Worm (Caenorhabditis elegans): Measurements from ENCODE around the gene T20D3.6.
"Not testable (repeated sequence)": the region's sequence is repeated elsewhere in the genome, so short reads cannot be mapped to it uniquely, and the experiment has no call there.

Gene T20D3.6

ce11 chrIV:9335552-9336251, 3.4 kb downstream of the T20D3.6 start, which contains the start of the genes coa-4 and T20D3.14:
Gene coa-4 (minus strand): TSS chrIV:9335602.
Gene T20D3.14 (minus strand): TSS chrIV:9335909.
- TF ChIP-seq W03F9.2 (tag; optimal IDR thresholded peaks at IDR 0.05) (no peak), him-1 (tag; optimal IDR thresholded peaks at IDR 0.05) (no peak), dao-5 (tag; optimal IDR thresholded peaks at IDR 0.05) (no peak)

ce11 chrIV:9333007-9333406, 6.1 kb downstream of the T20D3.6 start:
- TF ChIP-seq W03F9.2 (tag; optimal IDR thresholded peaks at IDR 0.05): no peak
- no peak for TF ChIP-seq dao-5 (tag; optimal IDR thresholded peaks at IDR 0.05)
- no peak for TF ChIP-seq him-1 (tag; optimal IDR thresholded peaks at IDR 0.05)

- no peak for TF ChIP-seq him-1 (tag; optimal IDR thresholded peaks at IDR 0.05)
- no peak for TF ChIP-seq W03F9.2 (tag; optimal IDR thresholded peaks at IDR 0.05)
- TF ChIP-seq dao-5 (tag; optimal IDR thresholded peaks at IDR 0.05): no peak
Observed at ce11 chrIV:9330755-9331154, 8.3 kb downstream of the T20D3.6 start, which contains the start of gene nspg-7.1. Gene nspg-7.1 (minus strand): TSS chrIV:9330855.

ce11 chrIV:9327706-9328105, 11.4 kb downstream of the T20D3.6 start, which contains the start of gene clec-183:
Gene clec-183 (plus strand): TSS chrIV:9328006.
- TF ChIP-seq him-1 (tag; optimal IDR thresholded peaks at IDR 0.05): no peak
- no peak for TF ChIP-seq dao-5 (tag; optimal IDR thresholded peaks at IDR 0.05)

- TF ChIP-seq W03F9.2 (tag; optimal IDR thresholded peaks at IDR 0.05) (no peak), him-1 (tag; optimal IDR thresholded peaks at IDR 0.05) (no peak), dao-5 (tag; optimal IDR thresholded peaks at IDR 0.05) (no peak)
Observed at ce11 chrIV:9323989-9324506, 15.1 kb downstream of the T20D3.6 start, which contains the start of the genes nspg-11 and F49C12.15. Gene nspg-11 (minus strand): TSS chrIV:9324089. Gene F49C12.15 (plus strand): TSS chrIV:9324456.

- TF ChIP-seq him-1 (tag; optimal IDR thresholded peaks at IDR 0.05) (no peak), W03F9.2 (tag; optimal IDR thresholded peaks at IDR 0.05) (no peak), dao-5 (tag; optimal IDR thresholded peaks at IDR 0.05) (no peak)
Observed at ce11 chrIV:9322489-9322888, 16.6 kb downstream of the T20D3.6 start.

ce11 chrIV:9321039-9321851, 17.9 kb downstream of the T20D3.6 start, which contains the start of the genes F49C12.12 and vha-17:
Gene F49C12.12 (minus strand): TSS chrIV:9321089.
Gene vha-17 (plus strand): TSS chrIV:9321801.
- TF ChIP-seq him-1 (tag; optimal IDR thresholded peaks at IDR 0.05) (no peak), W03F9.2 (tag; optimal IDR thresholded peaks at IDR 0.05) (peak; percentile 28), dao-5 (tag; optimal IDR thresholded peaks at IDR 0.05) (no peak)

ce11 chrIV:9320023-9320422, 19.1 kb downstream of the T20D3.6 start:
- TF ChIP-seq W03F9.2 (tag; optimal IDR thresholded peaks at IDR 0.05) (no peak), him-1 (tag; optimal IDR thresholded peaks at IDR 0.05) (no peak), dao-5 (tag; optimal IDR thresholded peaks at IDR 0.05) (no peak)

ce11 chrIV:9319080-9319479, 20.0 kb downstream of the T20D3.6 start, which contains the start of the genes F49C12.11 and nemt-1:
Gene F49C12.11 (plus strand): TSS chrIV:9319380.
Gene nemt-1 (minus strand): TSS chrIV:9319439.
- TF ChIP-seq him-1 (tag; optimal IDR thresholded peaks at IDR 0.05): no peak
- TF ChIP-seq W03F9.2 (tag; optimal IDR thresholded peaks at IDR 0.05): no peak
- no peak for TF ChIP-seq dao-5 (tag; optimal IDR thresholded peaks at IDR 0.05)

- no peak for TF ChIP-seq W03F9.2 (tag; optimal IDR thresholded peaks at IDR 0.05)
- no peak for TF ChIP-seq dao-5 (tag; optimal IDR thresholded peaks at IDR 0.05)
- TF ChIP-seq him-1 (tag; optimal IDR thresholded peaks at IDR 0.05): no peak
Observed at ce11 chrIV:9318147-9318546, 21.0 kb downstream of the T20D3.6 start.

- no peak for TF ChIP-seq dao-5 (tag; optimal IDR thresholded peaks at IDR 0.05)
- TF ChIP-seq W03F9.2 (tag; optimal IDR thresholded peaks at IDR 0.05): peak; percentile 55
- no peak for TF ChIP-seq him-1 (tag; optimal IDR thresholded peaks at IDR 0.05)
Observed at ce11 chrIV:9316068-9316681, 22.9 kb downstream of the T20D3.6 start, which contains the start of the genes F49C12.9 and rpn-7. Gene F49C12.9 (minus strand): TSS chrIV:9316215. Gene rpn-7 (plus strand): TSS chrIV:9316631.

ce11 chrIV:9312827-9313226, 26.3 kb downstream of the T20D3.6 start, which contains the start of gene F49C12.7:
Gene F49C12.7 (minus strand): TSS chrIV:9312927.
- not testable (repeated sequence) for TF ChIP-seq W03F9.2, him-1, dao-5 (tag; optimal IDR thresholded peaks at IDR 0.05)
